Worm (Caenorhabditis elegans) whole organism, L3 larva: ENCODE measurements around the gene gpd-1.

Experiments
- R02D3.7 ChIP-seq: fragments of 150-350 bp; optimal IDR thresholded peaks from 2 replicates; lab custom pipeline; 2014; ENCODE audit warnings: missing biosample characterization, missing genetic modification characterization
- ceh-28 ChIP-seq: fragments of 150-350 bp; optimal IDR thresholded peaks from 2 replicates; lab custom pipeline; 2014; ENCODE audit warnings: missing biosample characterization, missing genetic modification reagents, missing genetic modification characterization
- ceh-82 ChIP-seq: fragments of 150-350 bp; optimal IDR thresholded peaks from 2 replicates; lab custom pipeline; 2014; ENCODE audit warnings: missing biosample characterization, missing genetic modification characterization
- ceh-9 ChIP-seq: sonication (generic microtip); optimal IDR thresholded peaks from 2 replicates; lab custom pipeline; 2018; ENCODE audit warnings: missing biosample characterization, missing genetic modification characterization
- daf-12 ChIP-seq: fragments of 150-350 bp; optimal IDR thresholded peaks from 2 replicates; lab custom pipeline; 2014; ENCODE audit warnings: missing biosample characterization, missing genetic modification reagents, missing genetic modification characterization
- egl-27 ChIP-seq: sonication (generic microtip); optimal IDR thresholded peaks from 4 replicates; lab custom pipeline; 2017; ENCODE audit warnings: missing biosample characterization, missing genetic modification reagents, missing genetic modification characterization
- egl-5 ChIP-seq: fragments of 150-350 bp; optimal IDR thresholded peaks from 2 replicates; lab custom pipeline; 2017; ENCODE audit warnings: missing biosample characterization, missing genetic modification reagents, missing genetic modification characterization, inconsistent platforms
- elt-1 ChIP-seq: fragments of 150-350 bp; optimal IDR thresholded peaks from 2 replicates; lab custom pipeline; 2014; ENCODE audit warnings: missing biosample characterization, missing genetic modification characterization
- elt-2 ChIP-seq: sonication (generic microtip); optimal IDR thresholded peaks from 2 replicates; lab custom pipeline; 2016; ENCODE audit warnings: missing genetic modification reagents, mild to moderate bottlenecking, missing genetic modification characterization, missing compliant biosample characterization
- elt-3 ChIP-seq, 3 experiments: fragments of 150-350 bp in 1 of 3; sonication (generic microtip) in 2 of 3; optimal IDR thresholded peaks; 2 replicates in 2 of 3; 4 replicates in 1 of 3; lab custom pipeline; 2014 to 2017; ENCODE audit warnings: missing biosample characterization in 3 of 3, missing genetic modification characterization in 3 of 3
- fkh-10 ChIP-seq: sonication (generic microtip); optimal IDR thresholded peaks from 2 replicates; lab custom pipeline; 2017; ENCODE audit warnings: missing biosample characterization, missing genetic modification reagents, missing genetic modification characterization
- fos-1 ChIP-seq: fragments of 150-350 bp; optimal IDR thresholded peaks from 2 replicates; lab custom pipeline; 2014; ENCODE audit warnings: missing biosample characterization, missing genetic modification characterization
- hmg-11 ChIP-seq: sonication (generic microtip); optimal IDR thresholded peaks from 2 replicates; lab custom pipeline; 2016; ENCODE audit warnings: missing genetic modification characterization, missing compliant biosample characterization
- lin-15B ChIP-seq: fragments of 150-350 bp; optimal IDR thresholded peaks from 2 replicates; lab custom pipeline; 2014; ENCODE audit warnings: missing biosample characterization, missing genetic modification characterization
- lin-39 ChIP-seq: fragments of 150-350 bp; optimal IDR thresholded peaks from 2 replicates; lab custom pipeline; 2018; ENCODE audit warnings: missing biosample characterization, missing genetic modification reagents, missing genetic modification characterization
- lsy-12 ChIP-seq: sonication (generic microtip); optimal IDR thresholded peaks from 2 replicates; lab custom pipeline; 2016; ENCODE audit warnings: mild to moderate bottlenecking, missing genetic modification characterization, missing compliant biosample characterization
- mdl-1 ChIP-seq: fragments of 150-350 bp; optimal IDR thresholded peaks from 2 replicates; lab custom pipeline; 2014; ENCODE audit warnings: missing biosample characterization, missing genetic modification characterization
- mml-1 ChIP-seq: fragments of 150-350 bp; sonication (generic microtip); optimal IDR thresholded peaks from 3 replicates; lab custom pipeline; 2014; ENCODE audit warnings: missing biosample characterization, missing genetic modification characterization
- nfya-1 ChIP-seq: sonication (generic microtip); optimal IDR thresholded peaks from 2 replicates; lab custom pipeline; 2017; ENCODE audit warnings: missing genetic modification characterization, mild to moderate bottlenecking, missing compliant biosample characterization, antibody characterized with exemption, moderate library complexity; ENCODE audit not compliant: insufficient read depth
- nhr-11 ChIP-seq: fragments of 150-350 bp; optimal IDR thresholded peaks from 2 replicates; lab custom pipeline; 2014; ENCODE audit warnings: missing biosample characterization, missing genetic modification characterization
- nhr-12 ChIP-seq: fragments of 150-350 bp; optimal IDR thresholded peaks from 2 replicates; lab custom pipeline; 2014; ENCODE audit warnings: missing biosample characterization, missing genetic modification characterization
- nhr-23 ChIP-seq: fragments of 150-350 bp; optimal IDR thresholded peaks from 2 replicates; lab custom pipeline; 2014; ENCODE audit warnings: missing biosample characterization, missing genetic modification reagents, missing genetic modification characterization
- nhr-237 ChIP-seq: fragments of 150-350 bp; optimal IDR thresholded peaks from 2 replicates; lab custom pipeline; 2014; ENCODE audit warnings: missing biosample characterization, missing genetic modification characterization
- nhr-25 ChIP-seq: sonication (generic microtip); optimal IDR thresholded peaks from 2 replicates; lab custom pipeline; 2017; ENCODE audit warnings: missing biosample characterization, missing genetic modification characterization
- nhr-43 ChIP-seq: sonication (generic microtip); optimal IDR thresholded peaks from 2 replicates; lab custom pipeline; 2016; ENCODE audit warnings: mild to moderate bottlenecking, missing genetic modification characterization, missing compliant biosample characterization; ENCODE audit not compliant: poor library complexity, severe bottlenecking
- nhr-67 ChIP-seq: fragments of 150-350 bp; optimal IDR thresholded peaks from 2 replicates; lab custom pipeline; 2014; ENCODE audit warnings: missing biosample characterization, missing genetic modification characterization
- nhr-76 ChIP-seq: fragments of 150-350 bp; sonication (generic microtip); optimal IDR thresholded peaks from 5 replicates; lab custom pipeline; 2014; ENCODE audit warnings: missing biosample characterization, missing genetic modification characterization
- nhr-77 ChIP-seq: fragments of 150-350 bp; optimal IDR thresholded peaks from 2 replicates; lab custom pipeline; 2014; ENCODE audit warnings: missing biosample characterization, missing genetic modification characterization
- pha-4 ChIP-seq: fragments of 150-350 bp; optimal IDR thresholded peaks from 2 replicates; lab custom pipeline; 2014; ENCODE audit warnings: missing biosample characterization, missing genetic modification reagents, missing genetic modification characterization
- pqm-1 ChIP-seq: fragments of 150-350 bp; optimal IDR thresholded peaks from 2 replicates; lab custom pipeline; 2017; ENCODE audit warnings: missing biosample characterization, missing genetic modification characterization, inconsistent platforms
- skn-1 ChIP-seq: fragments of 150-350 bp; optimal IDR thresholded peaks from 2 replicates; lab custom pipeline; 2014; ENCODE audit warnings: missing biosample characterization, missing genetic modification characterization
- tbx-2 ChIP-seq: sonication (generic microtip); optimal IDR thresholded peaks from 2 replicates; lab custom pipeline; 2016; ENCODE audit warnings: mild to moderate bottlenecking, missing genetic modification characterization, missing compliant biosample characterization
- unc-39 ChIP-seq: sonication (generic microtip); optimal IDR thresholded peaks from 4 replicates; lab custom pipeline; 2017; ENCODE audit warnings: missing biosample characterization, missing genetic modification characterization
- unc-62 ChIP-seq: fragments of 150-350 bp; sonication (generic microtip); optimal IDR thresholded peaks from 4 replicates; lab custom pipeline; 2014; ENCODE audit warnings: missing biosample characterization, missing genetic modification reagents, missing genetic modification characterization
- zag-1 ChIP-seq: fragments of 150-350 bp; optimal IDR thresholded peaks from 2 replicates; lab custom pipeline; 2014; ENCODE audit warnings: missing biosample characterization, missing genetic modification characterization
- ztf-11 ChIP-seq: fragments of 150-350 bp; optimal IDR thresholded peaks from 2 replicates; lab custom pipeline; 2014; ENCODE audit warnings: missing biosample characterization, missing genetic modification characterization
- ztf-4 ChIP-seq: fragments of 150-350 bp; optimal IDR thresholded peaks from 2 replicates; lab custom pipeline; 2014; ENCODE audit warnings: missing biosample characterization, missing genetic modification characterization

gpd-1 gene

DNA sequence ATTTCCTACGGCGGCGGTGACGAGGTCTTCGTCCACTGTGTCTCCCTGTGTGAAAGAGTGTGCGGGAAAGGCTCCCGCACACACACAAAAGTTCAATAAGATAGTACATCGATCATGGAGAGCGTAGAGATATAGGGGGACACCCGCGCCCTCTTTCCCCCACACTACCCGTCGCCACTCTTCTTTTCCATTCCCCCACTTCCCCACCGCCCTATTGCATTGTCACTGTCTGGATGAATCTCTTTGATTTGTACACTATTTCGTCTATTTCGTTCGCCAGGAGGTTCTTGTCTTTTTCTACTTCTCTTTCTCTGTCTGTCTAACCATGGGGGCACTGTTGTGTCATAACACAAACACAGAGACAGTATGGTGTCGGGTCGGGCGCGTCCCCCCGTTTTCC is 11.7 kb upstream of the gpd-1 start (continued):
- TF ChIP-seq unc-62, result no peak
- TF ChIP-seq ztf-4 (tag; lab: Kevin White, UChicago), result no peak
- TF ChIP-seq nhr-11 (tag; lab: Kevin White, UChicago), result no peak
- no peak for TF ChIP-seq unc-39 (tag; lab: Kevin White, UChicago)
- no peak for TF ChIP-seq elt-3 (tag; optimal IDR thresholded peaks at IDR 0.05; lab: Kevin White, UChicago)
- TF ChIP-seq ceh-9, result no peak
- no peak for TF ChIP-seq nhr-237
- TF ChIP-seq lin-15B (tag; lab: Kevin White, UChicago), result peak; percentile 24
- peak; percentile 27 for TF ChIP-seq nhr-43 (tag; lab: Kevin White, UChicago)
- TF ChIP-seq nhr-12 (tag; lab: Kevin White, UChicago), result no peak
- TF ChIP-seq hmg-11, result peak; percentile 79
- TF ChIP-seq daf-12 (tag; lab: Kevin White, UChicago), result no peak
- TF ChIP-seq elt-1 (tag; lab: Kevin White, UChicago), result no peak
- TF ChIP-seq fos-1, result peak; percentile 8
- TF ChIP-seq ztf-11, result no peak

DNA sequence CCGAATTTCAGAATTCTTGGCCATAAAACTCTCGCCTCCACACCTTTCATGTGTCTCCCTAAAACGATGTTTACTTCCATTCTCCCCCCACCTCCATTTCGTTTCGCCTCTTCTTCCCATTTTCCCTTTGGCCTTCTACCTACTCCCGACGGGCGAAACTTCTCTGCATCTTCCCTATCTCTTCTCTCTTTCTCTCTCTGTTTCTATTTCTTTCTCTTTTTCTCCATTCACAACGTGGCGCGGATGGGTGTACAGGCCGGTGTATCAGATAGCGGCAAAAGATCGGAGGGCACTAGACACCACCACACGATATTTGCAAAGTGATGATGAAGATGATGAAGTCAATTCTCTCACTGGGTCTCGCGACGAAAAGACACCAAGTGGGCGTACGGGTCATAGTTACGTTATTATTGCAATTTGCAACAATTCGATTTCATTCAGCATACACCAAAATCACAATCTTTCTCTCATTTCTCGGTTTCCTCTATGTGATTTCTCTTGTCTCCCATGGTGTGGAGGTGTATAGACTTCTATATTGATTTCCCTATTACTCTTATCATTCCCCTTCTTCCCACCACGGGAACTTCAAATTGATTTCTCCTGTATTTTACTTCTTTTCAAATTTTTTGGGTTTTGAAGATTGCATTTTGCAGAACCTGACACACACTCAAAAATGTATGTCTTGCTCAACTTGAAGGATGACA is 9.1 kb upstream of the gpd-1 start, which contains the start of gene ztf-27:
ztf-27 (plus strand) TSS at position 654 of the 704 bp plus-strand sequence.
- peak; percentile 47 for TF ChIP-seq nfya-1 (tag; lab: Kevin White, UChicago)
- peak; percentile 42 for TF ChIP-seq pha-4 (tag; lab: Kevin White, UChicago)
- no peak for TF ChIP-seq nhr-43 (tag; lab: Kevin White, UChicago)
- TF ChIP-seq nhr-23 (tag; lab: Kevin White, UChicago), result peak; percentile 52
- TF ChIP-seq egl-27 (tag; lab: Kevin White, UChicago), result no peak
- TF ChIP-seq elt-1 (tag; lab: Kevin White, UChicago), result peak; percentile 21
- peak; percentile 26 for TF ChIP-seq hmg-11
- no peak for TF ChIP-seq R02D3.7 (tag; lab: Kevin White, UChicago)
- peak; percentile 49 for TF ChIP-seq elt-2 (tag; lab: Kevin White, UChicago)
- TF ChIP-seq nhr-25 (tag; lab: Kevin White, UChicago), result peak; percentile 68
- peak; percentile 61 for TF ChIP-seq pqm-1 (tag; lab: Kevin White, UChicago)

DNA sequence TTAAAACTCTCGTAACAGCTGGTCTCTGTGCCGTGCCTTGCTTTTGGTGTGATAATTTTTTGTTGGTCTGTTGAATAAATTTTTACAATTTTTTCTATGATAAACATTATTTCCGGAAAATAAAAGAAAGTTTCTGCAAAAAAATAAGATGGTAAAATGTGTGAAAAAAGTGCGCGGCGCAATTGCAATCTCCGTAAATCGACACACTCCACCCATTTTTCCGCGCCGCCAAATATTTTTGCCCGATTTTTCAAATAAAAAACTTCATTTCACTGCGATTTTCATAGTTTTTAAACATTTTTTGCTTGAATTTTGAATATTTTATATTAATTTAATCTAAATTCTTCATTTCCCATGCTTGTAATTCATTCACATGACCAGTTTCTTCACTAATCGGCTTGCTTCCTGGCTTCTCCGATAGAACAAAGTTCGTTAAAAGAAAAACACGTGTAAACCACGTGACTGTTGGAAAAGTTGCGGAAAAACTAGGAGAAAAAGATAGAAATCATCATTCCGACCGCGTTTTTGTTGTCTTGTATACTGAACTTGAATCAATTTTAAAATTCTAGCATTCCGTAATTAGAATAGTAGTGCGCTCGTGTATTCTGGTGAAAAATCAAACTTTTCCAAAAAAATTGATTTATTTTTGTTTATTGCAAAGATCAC is 5.8 kb upstream of the gpd-1 start:
- TF ChIP-seq nhr-77 (tag; lab: Kevin White, UChicago), result no peak
- TF ChIP-seq R02D3.7 (tag; lab: Kevin White, UChicago), result peak; percentile 99
- peak; percentile 72 for TF ChIP-seq nfya-1 (tag; lab: Kevin White, UChicago)
- TF ChIP-seq skn-1 (tag; lab: Kevin White, UChicago), result no peak
- TF ChIP-seq fkh-10 (GFP tag; lab: Kevin White, UChicago), result no peak
- TF ChIP-seq nhr-43 (tag; lab: Kevin White, UChicago), result peak; percentile 63
- TF ChIP-seq elt-2 (tag; lab: Kevin White, UChicago), result peak; percentile 55
- peak; percentile 52 for TF ChIP-seq nhr-76
- peak; percentile 32 for TF ChIP-seq lin-39 (tag; lab: Kevin White, UChicago)
- TF ChIP-seq ceh-28, result peak; percentile 20
- peak; percentile 60 for TF ChIP-seq hmg-11
- TF ChIP-seq lsy-12, result peak; percentile 74
- TF ChIP-seq ceh-9, result no peak
- no peak for TF ChIP-seq nhr-11 (tag; lab: Kevin White, UChicago)
- peak; percentile 47 for TF ChIP-seq lin-15B (tag; lab: Kevin White, UChicago)
- TF ChIP-seq nhr-67 (tag; lab: Kevin White, UChicago), result no peak
- TF ChIP-seq mdl-1 (tag; lab: Kevin White, UChicago), result peak; percentile 20
- no peak for TF ChIP-seq nhr-12 (tag; lab: Kevin White, UChicago)
- peak; percentile 57 for TF ChIP-seq zag-1 (tag; lab: Kevin White, UChicago)
- peak; percentile 29 for TF ChIP-seq tbx-2 (tag; lab: Kevin White, UChicago)
- TF ChIP-seq ztf-11, result no peak
- TF ChIP-seq egl-5 (tag; lab: Kevin White, UChicago), result peak; percentile 28
- peak; percentile 87 for TF ChIP-seq nhr-23 (tag; lab: Kevin White, UChicago)
- peak; percentile 69 for TF ChIP-seq mml-1 (tag; lab: Kevin White, UChicago)
- TF ChIP-seq nhr-25 (tag; lab: Kevin White, UChicago), result peak; percentile 41
- TF ChIP-seq pha-4 (tag; lab: Kevin White, UChicago), result peak; percentile 80
- TF ChIP-seq ceh-82, result peak; percentile 34
